Fruit fly (Drosophila melanogaster) whole organism, embryonic: ENCODE results near the gene PGRP-LE.

Source experiments
- Asciz ChIP-seq: fragments of 200-800 bp; sonication (Bioruptor generic); optimal IDR thresholded peaks from 2 replicates; lab custom pipeline; 2017; ENCODE audit warnings: missing biosample characterization, mild to moderate bottlenecking, missing genetic modification characterization, missing genetic modification reagents
- BEAF-32 ChIP-seq: fragments of 200-800 bp; sonication (Bioruptor generic); optimal IDR thresholded peaks from 3 replicates; lab custom pipeline; 2017; ENCODE audit warnings: missing biosample characterization, missing genetic modification characterization, mild to moderate bottlenecking, moderate library complexity, missing genetic modification reagents
- Bgb ChIP-seq: fragments of 200-800 bp; sonication (Bioruptor generic); IDR thresholded peaks from 2 replicates; pipeline ENCODE4 v1.3.6; 2022; ENCODE audit warnings: missing biosample characterization, missing genetic modification characterization; ENCODE audit not compliant: partially characterized antibody
- CG10321 ChIP-seq: fragments of 200-800 bp; sonication (Bioruptor generic); IDR thresholded peaks from 2 replicates; pipeline ENCODE4 v1.3.6; 2022; ENCODE audit warnings: missing biosample characterization, missing genetic modification characterization
- CG10543 ChIP-seq: fragments of 200-800 bp; sonication (Bioruptor generic); optimal IDR thresholded peaks from 3 replicates; lab custom pipeline; 2017; ENCODE audit warnings: missing biosample characterization, mild to moderate bottlenecking, missing genetic modification characterization, moderate library complexity
- CG11398 ChIP-seq: fragments of 200-800 bp; sonication (Bioruptor generic); optimal IDR thresholded peaks from 2 replicates; lab custom pipeline; 2016; ENCODE audit warnings: missing biosample characterization, missing genetic modification characterization
- CG11696 ChIP-seq: fragments of 200-800 bp; sonication (Bioruptor generic); IDR thresholded peaks from 2 replicates; pipeline ENCODE4 v1.3.6; 2022; ENCODE audit warnings: missing biosample characterization, missing genetic modification characterization
- CG11723 ChIP-seq: fragments of 200-800 bp; sonication (Bioruptor generic); optimal IDR thresholded peaks from 2 replicates; lab custom pipeline; 2017; ENCODE audit warnings: missing biosample characterization, mild to moderate bottlenecking, missing genetic modification characterization
- CG12104 ChIP-seq: fragments of 200-800 bp; sonication (Bioruptor generic); optimal IDR thresholded peaks from 3 replicates; lab custom pipeline; 2016; ENCODE audit warnings: missing biosample characterization, missing genetic modification characterization
- CG12299 ChIP-seq: fragments of 200-800 bp; sonication (Bioruptor generic); optimal IDR thresholded peaks from 2 replicates; lab custom pipeline; 2018; ENCODE audit warnings: missing biosample characterization, mild to moderate bottlenecking, missing genetic modification characterization
- CG1233 ChIP-seq: fragments of 200-800 bp; sonication (Bioruptor generic); optimal IDR thresholded peaks from 4 replicates; lab custom pipeline; 2018; ENCODE audit warnings: missing biosample characterization, mild to moderate bottlenecking, missing genetic modification characterization
- CG15601 ChIP-seq: fragments of 200-800 bp; sonication (Bioruptor generic); optimal IDR thresholded peaks from 3 replicates; lab custom pipeline; 2019; ENCODE audit warnings: missing biosample characterization, mild to moderate bottlenecking, missing genetic modification characterization, moderate library complexity
- CG1647 ChIP-seq: fragments of 200-800 bp; sonication (Bioruptor generic); optimal IDR thresholded peaks from 3 replicates; lab custom pipeline; 2016; ENCODE audit warnings: missing biosample characterization, missing genetic modification characterization
- CG17612 ChIP-seq: fragments of 200-800 bp; sonication (Bioruptor generic); IDR thresholded peaks from 2 replicates; pipeline ENCODE4 v1.3.6; 2022; ENCODE audit warnings: missing biosample characterization, missing genetic modification characterization
- CG2116 ChIP-seq: fragments of 200-800 bp; sonication (Bioruptor generic); optimal IDR thresholded peaks from 3 replicates; lab custom pipeline; 2018; ENCODE audit warnings: missing biosample characterization, mild to moderate bottlenecking, missing genetic modification characterization
- CG2129 ChIP-seq: fragments of 200-800 bp; sonication (Bioruptor generic); IDR thresholded peaks from 2 replicates; pipeline ENCODE4 v1.3.6; 2022; ENCODE audit warnings: missing biosample characterization, missing genetic modification characterization; ENCODE audit not compliant: partially characterized antibody
- CG30403 ChIP-seq: fragments of 200-800 bp; sonication (Bioruptor generic); optimal IDR thresholded peaks from 3 replicates; lab custom pipeline; 2016; ENCODE audit warnings: missing biosample characterization, missing genetic modification characterization
- CG31224 ChIP-seq: fragments of 200-800 bp; sonication (Bioruptor generic); IDR thresholded peaks from 2 replicates; pipeline ENCODE4 v1.3.6; 2022; ENCODE audit warnings: missing biosample characterization, missing genetic modification characterization
- CG32767 ChIP-seq: fragments of 200-800 bp; sonication (Bioruptor generic); IDR thresholded peaks from 2 replicates; pipeline ENCODE4 v1.3.6; 2022; ENCODE audit warnings: missing biosample characterization, missing genetic modification characterization
- CG3838 ChIP-seq: fragments of 200-800 bp; sonication (Bioruptor generic); optimal IDR thresholded peaks from 3 replicates; lab custom pipeline; 2016; ENCODE audit warnings: missing biosample characterization, missing genetic modification characterization
- CG4282 ChIP-seq: fragments of 200-800 bp; sonication (Bioruptor generic); optimal IDR thresholded peaks from 2 replicates; lab custom pipeline; 2016; ENCODE audit warnings: missing biosample characterization, missing genetic modification characterization
- CG4404 ChIP-seq: fragments of 200-800 bp; sonication (Bioruptor generic); IDR thresholded peaks from 2 replicates; pipeline ENCODE4 v1.3.6; 2022; ENCODE audit warnings: missing biosample characterization, missing genetic modification characterization
- CG4820 ChIP-seq: fragments of 200-800 bp; sonication (Bioruptor generic); optimal IDR thresholded peaks from 3 replicates; lab custom pipeline; 2016; ENCODE audit warnings: missing biosample characterization, missing genetic modification characterization
- CG7839 ChIP-seq: fragments of 200-800 bp; sonication (Bioruptor generic); optimal IDR thresholded peaks from 3 replicates; lab custom pipeline; 2018; ENCODE audit warnings: missing biosample characterization, mild to moderate bottlenecking, missing genetic modification characterization, moderate library complexity
- CG8089 ChIP-seq: fragments of 200-800 bp; sonication (Bioruptor generic); optimal IDR thresholded peaks from 3 replicates; lab custom pipeline; 2016; ENCODE audit warnings: missing biosample characterization, missing genetic modification characterization
- CG9727 ChIP-seq: fragments of 200-800 bp; sonication (Bioruptor generic); optimal IDR thresholded peaks from 3 replicates; lab custom pipeline; 2017; ENCODE audit warnings: missing biosample characterization, mild to moderate bottlenecking, missing genetic modification characterization
- CG9932 ChIP-seq: fragments of 200-800 bp; sonication (Bioruptor generic); IDR thresholded peaks from 2 replicates; pipeline ENCODE4 v1.3.6; 2022; ENCODE audit warnings: missing biosample characterization, missing genetic modification characterization
- Camta ChIP-seq: fragments of 200-800 bp; sonication (Bioruptor generic); optimal IDR thresholded peaks from 2 replicates; lab custom pipeline; 2016; ENCODE audit warnings: missing biosample characterization, missing genetic modification characterization
- CrebB ChIP-seq: fragments of 200-800 bp; sonication (Bioruptor generic); optimal IDR thresholded peaks from 3 replicates; lab custom pipeline; 2018; ENCODE audit warnings: missing biosample characterization, mild to moderate bottlenecking, missing genetic modification characterization
- Doc3 ChIP-seq: fragments of 200-800 bp; sonication (Bioruptor generic); IDR thresholded peaks from 3 replicates; pipeline ENCODE4 v1.3.6; 2022; ENCODE audit warnings: missing biosample characterization, missing genetic modification characterization; ENCODE audit not compliant: partially characterized antibody
- Ravus ChIP-seq: fragments of 200-800 bp; sonication (Bioruptor generic); IDR thresholded peaks from 2 replicates; pipeline ENCODE4 v1.3.6; 2022; ENCODE audit warnings: missing biosample characterization, missing genetic modification characterization
- Rfx ChIP-seq: fragments of 200-800 bp; sonication (Bioruptor generic); IDR thresholded peaks from 2 replicates; pipeline ENCODE4 v1.3.6; 2022; ENCODE audit warnings: missing biosample characterization, missing genetic modification characterization
- Six4 ChIP-seq: fragments of 200-800 bp; sonication (Bioruptor generic); optimal IDR thresholded peaks from 2 replicates; lab custom pipeline; 2016; ENCODE audit warnings: missing biosample characterization, missing genetic modification characterization
- Xbp1 ChIP-seq: fragments of 200-800 bp; sonication (Bioruptor generic); optimal IDR thresholded peaks from 3 replicates; lab custom pipeline; 2016; ENCODE audit warnings: missing biosample characterization, mild to moderate bottlenecking, missing genetic modification characterization
- abd-A ChIP-seq: fragments of 200-800 bp; sonication (Bioruptor generic); optimal IDR thresholded peaks from 3 replicates; lab custom pipeline; 2019; ENCODE audit warnings: missing biosample characterization, mild to moderate bottlenecking, missing genetic modification characterization, moderate library complexity
- ac ChIP-seq: fragments of 200-800 bp; sonication (Bioruptor generic); optimal IDR thresholded peaks from 3 replicates; lab custom pipeline; 2017; ENCODE audit warnings: missing biosample characterization, mild to moderate bottlenecking, missing genetic modification characterization
- cad ChIP-seq: fragments of >200 bp; optimal IDR thresholded peaks from 2 replicates; lab custom pipeline; 2017; ENCODE audit warnings: missing biosample characterization, missing genetic modification characterization
- dysf ChIP-seq: fragments of 200-800 bp; sonication (Bioruptor generic); IDR thresholded peaks from 3 replicates; pipeline ENCODE4 v1.3.6; 2022; ENCODE audit warnings: missing biosample characterization, missing genetic modification characterization
- en ChIP-seq: fragments of 200-800 bp; sonication (Bioruptor generic); optimal IDR thresholded peaks from 2 replicates; lab custom pipeline; 2016; ENCODE audit warnings: missing biosample characterization, missing genetic modification characterization
- gce ChIP-seq: fragments of 200-800 bp; sonication (Bioruptor generic); IDR thresholded peaks from 3 replicates; pipeline ENCODE4 v1.3.6; 2022; ENCODE audit warnings: missing biosample characterization, missing genetic modification characterization
- kah ChIP-seq: fragments of 200-800 bp; sonication (Bioruptor generic); optimal IDR thresholded peaks from 2 replicates; lab custom pipeline; 2018; ENCODE audit warnings: missing biosample characterization, mild to moderate bottlenecking, missing genetic modification characterization
- lola ChIP-seq, 3 experiments: fragments of >200 bp in 2 of 3; fragments of 200-800 bp in 1 of 3; sonication (Bioruptor generic) in 1 of 3; optimal IDR thresholded peaks; 2 replicates each; lab custom pipeline; 2017 to 2019; ENCODE audit warnings: missing biosample characterization in 3 of 3, missing genetic modification characterization in 3 of 3, mild to moderate bottlenecking in 1 of 3, moderate library complexity in 1 of 3
- mld ChIP-seq: fragments of 200-800 bp; sonication (Bioruptor generic); IDR thresholded peaks from 3 replicates; pipeline ENCODE4 v1.3.6; 2022; ENCODE audit warnings: missing biosample characterization, missing genetic modification characterization; ENCODE audit not compliant: partially characterized antibody
- peb ChIP-seq: fragments of 200-800 bp; sonication (Bioruptor generic); IDR thresholded peaks from 2 replicates; pipeline ENCODE4 v1.3.6; 2022; ENCODE audit warnings: missing biosample characterization, missing genetic modification characterization
- pita ChIP-seq: fragments of 200-800 bp; sonication (Bioruptor generic); optimal IDR thresholded peaks from 2 replicates; lab custom pipeline; 2017; ENCODE audit warnings: missing biosample characterization, mild to moderate bottlenecking, missing genetic modification characterization
- sob ChIP-seq: fragments of 200-800 bp; sonication (Bioruptor generic); IDR thresholded peaks from 2 replicates; pipeline ENCODE4 v1.3.6; 2022; ENCODE audit warnings: missing biosample characterization, missing genetic modification characterization
- tap ChIP-seq: fragments of 200-800 bp; optimal IDR thresholded peaks from 3 replicates; lab custom pipeline; 2019; ENCODE audit warnings: missing biosample characterization, mild to moderate bottlenecking, missing genetic modification characterization, moderate library complexity
- tna ChIP-seq: fragments of 200-800 bp; sonication (Bioruptor generic); IDR thresholded peaks from 2 replicates; pipeline ENCODE4 v1.3.6; 2022; ENCODE audit warnings: missing biosample characterization, missing genetic modification characterization; ENCODE audit not compliant: partially characterized antibody
- ttk ChIP-seq: fragments of 200-800 bp; sonication (Bioruptor generic); IDR thresholded peaks from 2 replicates; pipeline ENCODE4 v2.1.2; 2022; ENCODE audit warnings: missing biosample characterization, missing genetic modification characterization
- tx ChIP-seq: fragments of 200-800 bp; sonication (Bioruptor generic); optimal IDR thresholded peaks from 2 replicates; lab custom pipeline; 2016; ENCODE audit warnings: missing biosample characterization, missing genetic modification characterization
- wek ChIP-seq: fragments of 200-800 bp; sonication (Bioruptor generic); optimal IDR thresholded peaks from 3 replicates; lab custom pipeline; 2018; ENCODE audit warnings: missing biosample characterization, mild to moderate bottlenecking, missing genetic modification characterization, moderate library complexity
- zfh2 ChIP-seq: fragments of 200-800 bp; sonication (Bioruptor generic); optimal IDR thresholded peaks from 2 replicates; lab custom pipeline; 2016; ENCODE audit warnings: missing biosample characterization, missing genetic modification characterization

The PGRP-LE gene

dm6 chrX:15835393-15835792, 31.7 kb upstream of the PGRP-LE start, which contains the start of gene Chc (continued):
- TF ChIP-seq Ravus (GFP tag; lab: Robert Waterston, UW) = no peak
- TF ChIP-seq CG12104 (GFP tag; lab: Kevin White, UChicago) = no peak
- no peak for TF ChIP-seq ac (GFP tag; lab: Kevin White, UChicago)
- TF ChIP-seq tap (tag; lab: Kevin White, UChicago) = no peak
- no peak for TF ChIP-seq CG3838
- no peak for TF ChIP-seq Camta (GFP tag; lab: Kevin White, UChicago)
- peak; percentile 10; the same call in 1 of the 2 replicates for TF ChIP-seq sob (GFP tag; lab: Robert Waterston, UW)
- no peak for TF ChIP-seq CrebB (tag; lab: Kevin White, UChicago)
- no peak for TF ChIP-seq Asciz (GFP tag; lab: Kevin White, UChicago)
- TF ChIP-seq CG4404 (GFP tag; lab: Robert Waterston, UW) = no peak
- TF ChIP-seq CG17612 (GFP tag; lab: Robert Waterston, UW) = no peak
- no peak for TF ChIP-seq CG10543 (GFP tag; lab: Kevin White, UChicago)
- TF ChIP-seq CG11723 = no peak
- no peak for TF ChIP-seq wek (GFP tag; lab: Kevin White, UChicago)
- no peak for TF ChIP-seq CG12299 (tag; lab: Kevin White, UChicago)
- TF ChIP-seq dysf (GFP tag; lab: Robert Waterston, UW) = no peak
- TF ChIP-seq tx (GFP tag; lab: Kevin White, UChicago) = no peak
- no peak for TF ChIP-seq CG4282 (GFP tag; lab: Kevin White, UChicago)
- TF ChIP-seq ttk (GFP tag; lab: Robert Waterston, UW) = no peak
- no peak for TF ChIP-seq CG32767 (GFP tag; lab: Robert Waterston, UW)
- peak; percentile 84 for TF ChIP-seq CG2116
- peak; percentile 94 for TF ChIP-seq BEAF-32 (GFP tag; lab: Kevin White, UChicago)
- no peak for TF ChIP-seq CG9727 (GFP tag; lab: Kevin White, UChicago)
- TF ChIP-seq CG2129 = peak; percentile 88
- TF ChIP-seq CG15601 = no peak
- no peak for TF ChIP-seq CG31224 (GFP tag; lab: Robert Waterston, UW)
- no peak for TF ChIP-seq zfh2 (GFP tag; lab: Kevin White, UChicago)
- TF ChIP-seq CG11398 (GFP tag; lab: Kevin White, UChicago) = no peak
- no peak for TF ChIP-seq CG7839 (tag; lab: Kevin White, UChicago)
- peak; percentile 98 for TF ChIP-seq Bgb (GFP tag; lab: Robert Waterston, UW)
- TF ChIP-seq CG30403 = no peak
- peak; percentile 36; the same call in 1 of the 2 replicates for TF ChIP-seq Rfx (GFP tag; lab: Robert Waterston, UW)
- peak; percentile 20 for TF ChIP-seq Xbp1 (GFP tag; lab: Kevin White, UChicago)
- no peak for TF ChIP-seq peb
- TF ChIP-seq Doc3 (GFP tag; lab: Robert Waterston, UW) = peak; percentile 91
- no peak for TF ChIP-seq abd-A (tag; lab: Kevin White, UChicago)
- TF ChIP-seq CG9932 (GFP tag; lab: Robert Waterston, UW) = peak; percentile 64
- TF ChIP-seq CG10321 (GFP tag; lab: Robert Waterston, UW) = no peak
- no peak for TF ChIP-seq cad (GFP tag; lab: Kevin White, UChicago)
- TF ChIP-seq CG8089 = no peak
- TF ChIP-seq lola (GFP tag; optimal IDR thresholded peaks at IDR 0.05; lab: Kevin White, UChicago) = no peak
- no peak for TF ChIP-seq pita (GFP tag; lab: Kevin White, UChicago)
- TF ChIP-seq mld = peak; percentile 95
- TF ChIP-seq CG1233 (GFP tag; lab: Kevin White, UChicago) = no peak
- TF ChIP-seq CG4820 (GFP tag; lab: Kevin White, UChicago) = no peak
- no peak for TF ChIP-seq Six4 (GFP tag; lab: Kevin White, UChicago)
- TF ChIP-seq tna (GFP tag; lab: Robert Waterston, UW) = peak; percentile 96
- TF ChIP-seq en (GFP tag; lab: Kevin White, UChicago) = no peak
- TF ChIP-seq gce (GFP tag; lab: Robert Waterston, UW) = no peak
- TF ChIP-seq kah (GFP tag; lab: Kevin White, UChicago) = peak; percentile 33
- TF ChIP-seq CG1647 (GFP tag; lab: Kevin White, UChicago) = no peak
- no peak for TF ChIP-seq CG11696 (GFP tag; lab: Robert Waterston, UW)
